Worm (Caenorhabditis elegans) whole organism, L2 larva: ENCODE data around the gene ZK666.15.

Experiments
- C34F6.9 ChIP-seq: fragments of 150-350 bp; optimal IDR thresholded peaks from 2 replicates; lab custom pipeline; 2014; ENCODE audit warnings: missing biosample characterization, missing genetic modification characterization
- F13H6.1 ChIP-seq: sonication (generic microtip); optimal IDR thresholded peaks from 2 replicates; lab custom pipeline; 2016; ENCODE audit warnings: missing genetic modification characterization, missing compliant biosample characterization
- R02D3.7 ChIP-seq: fragments of 150-350 bp; optimal IDR thresholded peaks from 2 replicates; lab custom pipeline; 2014; ENCODE audit warnings: missing biosample characterization, missing genetic modification characterization
- Y55F3AM.14 ChIP-seq: fragments of 200-800 bp; sonication (Bioruptor generic); optimal IDR thresholded peaks from 2 replicates; lab custom pipeline; 2018; ENCODE audit warnings: mild to moderate bottlenecking, missing genetic modification characterization, missing compliant biosample characterization
- ZK546.5 ChIP-seq: sonication (generic microtip); optimal IDR thresholded peaks from 2 replicates; lab custom pipeline; 2017; ENCODE audit warnings: missing biosample characterization, missing genetic modification characterization
- alr-1 ChIP-seq: fragments of 150-350 bp; optimal IDR thresholded peaks from 2 replicates; lab custom pipeline; 2014; ENCODE audit warnings: missing biosample characterization, missing genetic modification characterization
- aly-2 ChIP-seq: fragments of 150-350 bp; optimal IDR thresholded peaks from 2 replicates; lab custom pipeline; 2014; ENCODE audit warnings: missing biosample characterization, missing genetic modification characterization
- ama-1 ChIP-seq: fragments of 150-350 bp; optimal IDR thresholded peaks from 2 replicates; lab custom pipeline; 2018; ENCODE audit warnings: inconsistent platforms
- blmp-1 ChIP-seq: sonication (generic microtip); optimal IDR thresholded peaks from 2 replicates; lab custom pipeline; 2017; ENCODE audit warnings: missing genetic modification characterization, mild to moderate bottlenecking, missing compliant biosample characterization, antibody characterized with exemption, moderate library complexity; ENCODE audit not compliant: insufficient read depth
- ceh-16 ChIP-seq: fragments of 150-350 bp; optimal IDR thresholded peaks from 2 replicates; lab custom pipeline; 2014; ENCODE audit warnings: missing biosample characterization, missing genetic modification characterization
- ceh-82 ChIP-seq: fragments of 150-350 bp; optimal IDR thresholded peaks from 2 replicates; lab custom pipeline; 2014; ENCODE audit warnings: missing biosample characterization, missing genetic modification characterization
- crh-2 ChIP-seq: sonication (generic microtip); optimal IDR thresholded peaks from 2 replicates; lab custom pipeline; 2017; ENCODE audit warnings: missing biosample characterization, missing genetic modification characterization
- dmd-4 ChIP-seq: sonication (generic microtip); optimal IDR thresholded peaks from 2 replicates; lab custom pipeline; 2017; ENCODE audit warnings: missing biosample characterization, missing genetic modification characterization
- egl-27 ChIP-seq: sonication (generic microtip); optimal IDR thresholded peaks from 3 replicates; lab custom pipeline; 2017; ENCODE audit warnings: missing biosample characterization, missing genetic modification reagents, missing genetic modification characterization
- elt-1 ChIP-seq: fragments of 150-350 bp; optimal IDR thresholded peaks from 2 replicates; lab custom pipeline; 2014; ENCODE audit warnings: missing biosample characterization, missing genetic modification characterization
- elt-3 ChIP-seq: sonication (generic microtip); optimal IDR thresholded peaks from 2 replicates; lab custom pipeline; 2017; ENCODE audit warnings: missing biosample characterization, missing genetic modification characterization
- fos-1 ChIP-seq: fragments of 150-350 bp; optimal IDR thresholded peaks from 2 replicates; lab custom pipeline; 2014; ENCODE audit warnings: missing biosample characterization, missing genetic modification characterization
- gmeb-1 ChIP-seq: fragments of 150-350 bp; optimal IDR thresholded peaks from 2 replicates; lab custom pipeline; 2014; ENCODE audit warnings: missing biosample characterization, missing genetic modification characterization
- lin-11 ChIP-seq: fragments of 150-350 bp; sonication (generic microtip); optimal IDR thresholded peaks from 2 replicates; lab custom pipeline; 2014; ENCODE audit warnings: missing biosample characterization, missing genetic modification characterization, inconsistent platforms, mixed read lengths
- lin-13 ChIP-seq: fragments of 150-350 bp; optimal IDR thresholded peaks from 2 replicates; lab custom pipeline; 2014; ENCODE audit warnings: missing biosample characterization, missing genetic modification reagents, missing genetic modification characterization
- lin-39 ChIP-seq: fragments of 150-350 bp; optimal IDR thresholded peaks from 2 replicates; lab custom pipeline; 2014; ENCODE audit warnings: missing biosample characterization, missing genetic modification reagents, missing genetic modification characterization
- lsy-2 ChIP-seq, 2 experiments: fragments of 150-350 bp in 1 of 2; sonication (generic microtip) in 1 of 2; optimal IDR thresholded peaks; 2 replicates each; lab custom pipeline; 2014 to 2017; ENCODE audit warnings: missing biosample characterization in 2 of 2, missing genetic modification characterization in 2 of 2
- mab-5 ChIP-seq: fragments of 150-350 bp; optimal IDR thresholded peaks from 2 replicates; lab custom pipeline; 2014; ENCODE audit warnings: missing biosample characterization, missing genetic modification characterization
- mbf-1 ChIP-seq: sonication (generic microtip); optimal IDR thresholded peaks from 2 replicates; lab custom pipeline; 2017; ENCODE audit warnings: missing biosample characterization, missing genetic modification characterization
- mdl-1 ChIP-seq, 2 experiments: fragments of 150-350 bp in 1 of 2; sonication (generic microtip) in 1 of 2; optimal IDR thresholded peaks; 2 replicates each; lab custom pipeline; 2017; ENCODE audit warnings: missing biosample characterization in 2 of 2, missing genetic modification characterization in 2 of 2
- nhr-10 ChIP-seq: sonication (generic microtip); optimal IDR thresholded peaks from 2 replicates; lab custom pipeline; 2017; ENCODE audit warnings: missing biosample characterization, missing genetic modification characterization
- nhr-11 ChIP-seq: fragments of 150-350 bp; optimal IDR thresholded peaks from 2 replicates; lab custom pipeline; 2014; ENCODE audit warnings: missing biosample characterization, missing genetic modification characterization
- nhr-12 ChIP-seq: fragments of 150-350 bp; optimal IDR thresholded peaks from 2 replicates; lab custom pipeline; 2014; ENCODE audit warnings: missing biosample characterization, missing genetic modification characterization
- nhr-129 ChIP-seq: fragments of 150-350 bp; optimal IDR thresholded peaks from 2 replicates; lab custom pipeline; 2014; ENCODE audit warnings: missing biosample characterization, missing genetic modification characterization
- nhr-23 ChIP-seq: fragments of 150-350 bp; optimal IDR thresholded peaks from 2 replicates; lab custom pipeline; 2014; ENCODE audit warnings: missing biosample characterization, missing genetic modification reagents, missing genetic modification characterization
- nhr-237 ChIP-seq: fragments of 150-350 bp; optimal IDR thresholded peaks from 2 replicates; lab custom pipeline; 2014; ENCODE audit warnings: missing biosample characterization, missing genetic modification characterization
- nhr-25 ChIP-seq: fragments of 150-350 bp; sonication (generic microtip); optimal IDR thresholded peaks from 3 replicates; lab custom pipeline; 2014; ENCODE audit warnings: missing biosample characterization, missing genetic modification characterization
- nhr-6 ChIP-seq: fragments of 150-350 bp; optimal IDR thresholded peaks from 2 replicates; lab custom pipeline; 2014; ENCODE audit warnings: missing biosample characterization, missing genetic modification characterization
- nhr-77 ChIP-seq: fragments of 150-350 bp; optimal IDR thresholded peaks from 2 replicates; lab custom pipeline; 2014; ENCODE audit warnings: missing biosample characterization, missing genetic modification characterization
- peb-1 ChIP-seq: fragments of 150-350 bp; optimal IDR thresholded peaks from 2 replicates; lab custom pipeline; 2014; ENCODE audit warnings: missing biosample characterization, missing genetic modification characterization
- sem-4 ChIP-seq: fragments of 150-350 bp; optimal IDR thresholded peaks from 2 replicates; lab custom pipeline; 2014; ENCODE audit warnings: missing biosample characterization, missing genetic modification reagents, missing genetic modification characterization
- skn-1 ChIP-seq: sonication (generic microtip); optimal IDR thresholded peaks from 2 replicates; lab custom pipeline; 2017; ENCODE audit warnings: missing biosample characterization, missing genetic modification characterization
- sma-3 ChIP-seq: sonication (generic microtip); optimal IDR thresholded peaks from 2 replicates; lab custom pipeline; 2016; ENCODE audit warnings: missing genetic modification reagents, missing genetic modification characterization, missing compliant biosample characterization
- sma-9 ChIP-seq, 2 experiments: fragments of 150-350 bp in 1 of 2; sonication (generic microtip) in 1 of 2; optimal IDR thresholded peaks; 2 replicates each; lab custom pipeline; 2014 to 2016; ENCODE audit warnings: missing genetic modification characterization in 2 of 2, mild to moderate bottlenecking in 1 of 2, missing biosample characterization in 1 of 2, missing compliant biosample characterization in 1 of 2, missing genetic modification reagents in 1 of 2, moderate library complexity in 1 of 2
- snpc-4 ChIP-seq: fragments of 150-350 bp; optimal IDR thresholded peaks from 2 replicates; lab custom pipeline; 2014; ENCODE audit warnings: missing biosample characterization, missing genetic modification characterization
- unc-39 ChIP-seq: fragments of 150-350 bp; optimal IDR thresholded peaks from 2 replicates; lab custom pipeline; 2014; ENCODE audit warnings: missing biosample characterization, missing genetic modification characterization
- unc-55 ChIP-seq: fragments of 150-350 bp; sonication (generic microtip); optimal IDR thresholded peaks from 3 replicates; lab custom pipeline; 2014; ENCODE audit warnings: missing biosample characterization, missing genetic modification reagents, missing genetic modification characterization
- unc-62 ChIP-seq: fragments of 150-350 bp; optimal IDR thresholded peaks from 2 replicates; lab custom pipeline; 2014; ENCODE audit warnings: missing biosample characterization, missing genetic modification reagents, missing genetic modification characterization
- zag-1 ChIP-seq: fragments of 150-350 bp; optimal IDR thresholded peaks from 2 replicates; lab custom pipeline; 2014; ENCODE audit warnings: missing biosample characterization, missing genetic modification characterization
- ztf-1 ChIP-seq: fragments of 200-800 bp; sonication (Bioruptor generic); conservative IDR thresholded peaks from 2 replicates; pipeline ENCODE4 v1.3.6; 2022; ENCODE audit warnings: missing genetic modification characterization, missing compliant biosample characterization
- ztf-11 ChIP-seq: sonication (generic microtip); optimal IDR thresholded peaks from 2 replicates; lab custom pipeline; 2017; ENCODE audit warnings: missing biosample characterization, missing genetic modification characterization
- ztf-4 ChIP-seq: fragments of 150-350 bp; optimal IDR thresholded peaks from 2 replicates; lab custom pipeline; 2014; ENCODE audit warnings: missing biosample characterization, missing genetic modification characterization

The ZK666.15 gene

DNA sequence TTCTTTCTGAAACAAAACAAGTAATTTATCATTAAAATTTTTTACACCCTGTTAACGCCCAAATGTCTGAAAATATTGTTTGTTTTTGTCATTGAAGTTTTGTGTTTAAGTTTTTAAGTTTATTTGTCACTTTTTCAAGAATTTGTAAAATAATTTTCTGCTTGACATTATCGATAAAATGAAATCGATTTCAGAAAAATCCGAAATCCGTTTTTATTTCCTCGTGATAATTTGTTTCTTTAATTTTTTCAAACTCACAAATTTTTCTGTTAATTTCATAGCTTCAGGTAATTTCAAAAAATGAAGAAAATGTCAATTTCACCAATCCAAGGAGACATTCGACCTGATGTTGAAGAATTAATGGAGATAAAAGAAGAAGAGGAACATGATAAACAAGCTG, 9.1 kb downstream of the ZK666.15 start, which contains the start of gene ZK666.12:
TSS of gene ZK666.12 (plus strand) at position 301 of the 400 bp plus-strand sequence.
- TF ChIP-seq alr-1 (tag; lab: Kevin White, UChicago) (no peak), ceh-82 (tag; lab: Kevin White, UChicago) (no peak), nhr-77 (tag; lab: Kevin White, UChicago) (no peak), nhr-6 (no peak), ztf-4 (tag; lab: Kevin White, UChicago) (no peak), gmeb-1 (tag; lab: Kevin White, UChicago) (no peak), C34F6.9 (no peak), aly-2 (no peak), elt-1 (tag; lab: Kevin White, UChicago) (no peak), nhr-10 (no peak), elt-3 (tag; lab: Kevin White, UChicago) (no peak), nhr-237 (tag; lab: Kevin White, UChicago) (no peak)

DNA sequence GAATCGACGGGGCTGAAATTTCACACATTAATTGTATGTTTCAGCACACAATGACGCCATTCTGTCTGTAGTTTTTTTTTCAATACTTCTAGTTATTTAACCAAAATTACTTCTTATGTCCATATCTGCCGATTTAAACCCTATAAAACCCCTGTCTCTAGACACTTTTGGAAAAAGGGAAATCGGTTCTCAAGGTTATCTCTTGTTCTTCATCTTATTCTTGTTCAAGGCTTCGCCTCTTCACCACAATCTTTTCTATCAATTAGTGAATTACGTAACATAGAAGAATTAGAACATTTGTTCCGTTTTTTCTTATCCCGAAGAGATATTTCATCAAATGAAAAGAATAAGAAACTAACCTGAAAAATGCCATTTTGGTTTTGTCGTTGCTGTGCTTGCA, 13.8 kb downstream of the ZK666.15 start:
- TF ChIP-seq ceh-16 (tag; lab: Kevin White, UChicago) (peak; percentile 32), snpc-4 (tag; lab: Kevin White, UChicago) (no peak), nhr-77 (tag; lab: Kevin White, UChicago) (no peak), blmp-1 (tag; lab: Kevin White, UChicago) (peak; percentile 55), nhr-25 (tag; lab: Kevin White, UChicago) (peak; percentile 50), sma-9 (GFP tag; optimal IDR thresholded peaks at IDR 0.05; lab: Kevin White, UChicago) (peak; percentile 20), sma-9 (tag; optimal IDR thresholded peaks at IDR 0.05; lab: Kevin White, UChicago) (no peak)

DNA sequence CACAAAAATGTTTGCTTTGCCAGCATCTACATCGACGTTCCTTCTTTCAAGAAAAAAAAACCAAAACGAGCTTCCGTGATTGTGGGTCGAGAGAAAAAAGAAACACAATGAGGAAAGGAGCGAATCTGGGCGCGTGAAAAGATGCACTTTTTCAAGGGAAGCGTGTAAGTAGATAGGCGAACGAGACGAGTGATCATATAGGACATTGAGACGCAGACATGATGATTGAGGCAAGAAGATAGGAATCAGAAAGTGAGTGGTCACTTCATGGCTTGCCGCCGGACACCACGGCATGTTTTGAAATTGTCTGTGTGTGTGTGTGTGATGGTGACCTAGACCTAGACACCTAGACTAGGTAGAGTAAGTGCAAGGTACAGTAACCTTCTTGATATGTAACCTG, 14.7 kb downstream of the ZK666.15 start:
- peak; percentile 60 for TF ChIP-seq C34F6.9
- peak; percentile 83 for TF ChIP-seq fos-1
- TF ChIP-seq unc-39 (tag; lab: Kevin White, UChicago), result no peak
- no peak for TF ChIP-seq ztf-11 (tag; lab: Kevin White, UChicago)
- no peak for TF ChIP-seq aly-2
- TF ChIP-seq lin-39 (tag; lab: Kevin White, UChicago), result no peak
- TF ChIP-seq nhr-77 (tag; lab: Kevin White, UChicago), result peak; percentile 3
- peak; percentile 25 for TF ChIP-seq lin-13
- no peak for TF ChIP-seq nhr-12 (tag; lab: Kevin White, UChicago)
- peak; percentile 66 for TF ChIP-seq nhr-129 (tag; lab: Kevin White, UChicago)
- TF ChIP-seq ztf-1 (GFP tag; lab: Robert Waterston, UW), result no peak
- TF ChIP-seq sma-9 (GFP tag; optimal IDR thresholded peaks at IDR 0.05; lab: Kevin White, UChicago), result peak; percentile 82
- no peak for TF ChIP-seq sma-9 (tag; optimal IDR thresholded peaks at IDR 0.05; lab: Kevin White, UChicago)
- peak; percentile 83 for TF ChIP-seq sem-4 (tag; lab: Kevin White, UChicago)
- TF ChIP-seq ceh-82 (tag; lab: Kevin White, UChicago), result no peak
- no peak for TF ChIP-seq Y55F3AM.14 (GFP tag; lab: Kevin White, UChicago)
- TF ChIP-seq gmeb-1 (tag; lab: Kevin White, UChicago), result no peak
- peak; percentile 51 for TF ChIP-seq crh-2
- no peak for TF ChIP-seq ztf-4 (tag; lab: Kevin White, UChicago)
- TF ChIP-seq blmp-1 (tag; lab: Kevin White, UChicago), result peak; percentile 95
- TF ChIP-seq unc-62 (GFP tag; lab: Kevin White, UChicago), result no peak
- TF ChIP-seq nhr-237 (tag; lab: Kevin White, UChicago), result no peak
- peak in 1 of 2 experiments; percentile 73 for TF ChIP-seq lsy-2 (tag; optimal IDR thresholded peaks at IDR 0.05; lab: Kevin White, UChicago)
- TF ChIP-seq unc-55 (GFP tag; lab: Kevin White, UChicago), result no peak
- TF ChIP-seq lin-11, result no peak
- peak; percentile 38 for TF ChIP-seq egl-27 (tag; lab: Kevin White, UChicago)
- peak; percentile 44 for TF ChIP-seq ceh-16 (tag; lab: Kevin White, UChicago)
- TF ChIP-seq snpc-4 (tag; lab: Kevin White, UChicago), result no peak
- TF ChIP-seq nhr-6, result no peak
- TF ChIP-seq F13H6.1 (tag; lab: Kevin White, UChicago), result peak; percentile 89
- TF ChIP-seq skn-1, result no peak
- no peak for TF ChIP-seq R02D3.7 (tag; lab: Kevin White, UChicago)
- TF ChIP-seq nhr-10, result no peak
- no peak for TF ChIP-seq dmd-4 (tag; lab: Kevin White, UChicago)
- TF ChIP-seq ZK546.5 (tag; lab: Kevin White, UChicago), result no peak
- TF ChIP-seq alr-1 (tag; lab: Kevin White, UChicago), result no peak
- TF ChIP-seq nhr-25 (tag; lab: Kevin White, UChicago), result peak; percentile 52
- no peak for TF ChIP-seq mab-5
- no peak for TF ChIP-seq nhr-23 (tag; lab: Kevin White, UChicago)
- TF ChIP-seq ama-1, result no peak
- no peak for TF ChIP-seq mbf-1 (tag; lab: Kevin White, UChicago)
- peak; percentile 51 for TF ChIP-seq zag-1
- peak; percentile 49 to 69 for TF ChIP-seq mdl-1 (tag; optimal IDR thresholded peaks at IDR 0.05; lab: Kevin White, UChicago)
- TF ChIP-seq peb-1, result no peak
- no peak for TF ChIP-seq elt-1 (tag; lab: Kevin White, UChicago)
- TF ChIP-seq elt-3 (tag; lab: Kevin White, UChicago), result no peak
- TF ChIP-seq sma-3 (GFP tag; lab: Kevin White, UChicago), result peak; percentile 59
- TF ChIP-seq nhr-11, result no peak
